Worm (Caenorhabditis elegans) whole organism, midembryonic: ENCODE data around the gene T16H12.2.

ENCODE experiments used
- T22C8.4 ChIP-seq: fragments of 200-800 bp; sonication (Bioruptor generic); IDR thresholded peaks from 2 replicates; pipeline ENCODE4 v1.3.6; 2022; ENCODE audit warnings: missing genetic modification characterization, missing compliant biosample characterization
- cog-1 ChIP-seq: sonication (generic microtip); optimal IDR thresholded peaks from 2 replicates; lab custom pipeline; 2016; ENCODE audit warnings: missing genetic modification characterization, missing compliant biosample characterization
- flt-1 ChIP-seq: fragments of 200-800 bp; sonication (Bioruptor generic); IDR thresholded peaks from 2 replicates; pipeline ENCODE4 v1.3.6; 2022; ENCODE audit warnings: missing genetic modification characterization, missing compliant biosample characterization
- klf-2 ChIP-seq: fragments of 200-800 bp; sonication (Bioruptor generic); conservative IDR thresholded peaks from 2 replicates; pipeline ENCODE4 v1.3.6; 2022; ENCODE audit warnings: missing genetic modification reagents, missing genetic modification characterization, missing compliant biosample characterization
- med-1 ChIP-seq: sonication (generic microtip); optimal IDR thresholded peaks from 2 replicates; lab custom pipeline; 2017; ENCODE audit warnings: missing genetic modification characterization, mild to moderate bottlenecking, missing compliant biosample characterization, antibody characterized with exemption, missing genetic modification reagents; ENCODE audit not compliant: insufficient read depth
- ref-1 ChIP-seq: fragments of 200-800 bp; sonication (Bioruptor generic); conservative IDR thresholded peaks from 2 replicates; pipeline ENCODE4 v1.3.6; 2022; ENCODE audit warnings: missing genetic modification reagents, missing genetic modification characterization, missing compliant biosample characterization
- tab-1 ChIP-seq: fragments of 200-800 bp; sonication (Bioruptor generic); IDR thresholded peaks from 2 replicates; pipeline ENCODE4 v1.3.6; 2022; ENCODE audit warnings: missing genetic modification characterization, missing compliant biosample characterization
- ztf-23 ChIP-seq: fragments of 200-800 bp; sonication (Bioruptor generic); IDR thresholded peaks from 2 replicates; pipeline ENCODE4 v1.3.6; 2022; ENCODE audit warnings: missing genetic modification reagents, missing genetic modification characterization, missing compliant biosample characterization
- ztf-29 ChIP-seq: fragments of 200-800 bp; sonication (Bioruptor generic); IDR thresholded peaks from 2 replicates; pipeline ENCODE4 v1.3.6; 2022; ENCODE audit warnings: missing genetic modification reagents, missing genetic modification characterization, missing compliant biosample characterization

T16H12.2 gene

ce11 chrIII:10114662-10115061 lies 28.6 kb downstream of the T16H12.2 start, which contains the start of the genes ZK1128.1 and mett-10:
TSS of gene ZK1128.1 (minus strand) at chrIII:10114760.
TSS of gene mett-10 (plus strand) at chrIII:10115036.
- TF ChIP-seq T22C8.4, result no peak
- TF ChIP-seq cog-1, result no peak
- no peak for TF ChIP-seq klf-2 (GFP tag; lab: Robert Waterston, UW)
- no peak for TF ChIP-seq flt-1 (GFP tag; lab: Robert Waterston, UW)
- TF ChIP-seq ztf-29 (GFP tag; lab: Robert Waterston, UW), result no peak
- TF ChIP-seq med-1, result no peak
- no peak for TF ChIP-seq tab-1
- TF ChIP-seq ztf-23, result no peak
- TF ChIP-seq ref-1 (GFP tag; lab: Robert Waterston, UW), result no peak

- TF ChIP-seq ztf-23, result no peak
- TF ChIP-seq flt-1 (GFP tag; lab: Robert Waterston, UW), result no peak
- no peak for TF ChIP-seq med-1
- TF ChIP-seq tab-1, result no peak
- TF ChIP-seq T22C8.4, result no peak
- TF ChIP-seq klf-2 (GFP tag; lab: Robert Waterston, UW), result no peak
- TF ChIP-seq cog-1, result no peak
- TF ChIP-seq ztf-29 (GFP tag; lab: Robert Waterston, UW), result no peak
- TF ChIP-seq ref-1 (GFP tag; lab: Robert Waterston, UW), result no peak
These were observed 32.7 kb downstream of the T16H12.2 start, which contains the start of gene ZK1128.3 for ce11 chrIII:10118818-10119217. TSS of gene ZK1128.3 (minus strand) at chrIII:10118918.

ce11 chrIII:10120076-10120831 lies 34.2 kb downstream of the T16H12.2 start, which contains the start of the genes gtf-2H3 and ham-3:
TSS of gene gtf-2H3 (minus strand) at chrIII:10120148.
TSS of gene ham-3 (plus strand) at chrIII:10120781.
- TF ChIP-seq T22C8.4, result peak; percentile 89
- TF ChIP-seq ztf-29 (GFP tag; lab: Robert Waterston, UW), result no peak

DNA sequence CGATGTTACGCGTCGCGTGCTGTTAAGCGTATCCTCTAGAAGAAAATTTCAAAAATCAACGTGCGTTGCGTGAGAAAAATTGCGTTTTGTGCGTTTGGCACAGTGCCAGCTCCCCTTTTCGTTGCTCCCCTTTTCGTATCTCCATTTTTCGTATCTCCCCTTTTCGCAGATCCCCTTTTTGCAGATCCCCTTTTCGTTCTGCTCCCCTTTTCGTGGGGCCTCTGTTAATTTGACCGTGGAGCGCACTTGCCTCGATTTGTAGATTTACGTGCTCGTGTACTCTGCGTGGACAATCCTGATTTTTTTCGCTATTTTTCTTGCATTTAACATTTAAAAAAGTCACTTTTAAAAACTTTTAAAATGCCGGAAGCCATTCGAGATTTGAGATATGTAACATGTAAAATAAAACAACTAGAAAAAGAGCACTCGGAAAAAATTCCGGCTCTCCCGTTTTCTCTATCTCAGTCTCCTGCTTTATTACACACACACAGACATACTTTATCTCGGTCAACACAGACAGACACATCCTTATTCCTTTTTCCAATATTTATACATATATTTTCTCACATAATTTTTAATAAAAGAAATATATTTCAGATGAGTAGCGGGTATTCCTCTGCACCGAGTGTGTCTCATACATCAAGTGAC lies 37.6 kb downstream of the T16H12.2 start, which contains the start of gene ttll-4:
Gene ttll-4 (plus strand): TSS at position 598 of the 648 bp plus-strand sequence.
- TF ChIP-seq flt-1 (GFP tag; lab: Robert Waterston, UW), result peak; percentile 89
- 0 out of 2 replicates have a peak, but pooled peaks have one; percentile 27 for TF ChIP-seq ztf-29 (GFP tag; lab: Robert Waterston, UW)
- peak; percentile 58; the same call in 1 of the 2 replicates for TF ChIP-seq tab-1
- TF ChIP-seq klf-2 (GFP tag; lab: Robert Waterston, UW), result peak; percentile 85
- no peak for TF ChIP-seq ref-1 (GFP tag; lab: Robert Waterston, UW)
- TF ChIP-seq med-1, result no peak
- peak; percentile 42 for TF ChIP-seq cog-1
- TF ChIP-seq T22C8.4, result peak; percentile 56; the same call in 1 of the 2 replicates
- peak; percentile 86 for TF ChIP-seq ztf-23

DNA sequence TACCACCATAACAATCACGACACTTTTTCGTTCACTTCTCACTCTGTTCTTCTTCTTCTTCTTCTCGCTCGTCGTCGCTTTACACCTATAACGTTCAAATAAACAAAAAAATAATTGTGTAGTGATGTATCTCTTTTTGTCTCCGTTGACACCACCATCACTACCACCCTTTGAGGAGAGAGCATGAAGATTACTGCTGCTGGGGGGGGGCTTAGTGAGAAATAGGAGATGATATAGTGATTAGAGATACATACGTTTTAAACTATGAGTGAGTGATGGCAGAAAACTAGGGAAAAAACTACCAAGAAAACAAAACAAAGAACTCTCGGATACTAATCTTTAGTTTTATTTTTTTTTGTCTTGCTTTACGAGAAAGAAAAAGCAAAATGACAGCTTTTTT lies 40.3 kb downstream of the T16H12.2 start:
- TF ChIP-seq tab-1 (no peak), ztf-29 (GFP tag; lab: Robert Waterston, UW) (no peak), ref-1 (GFP tag; lab: Robert Waterston, UW) (no peak), cog-1 (no peak), klf-2 (GFP tag; lab: Robert Waterston, UW) (no peak), ztf-23 (no peak), med-1 (no peak), T22C8.4 (no peak), flt-1 (GFP tag; lab: Robert Waterston, UW) (no peak)

DNA sequence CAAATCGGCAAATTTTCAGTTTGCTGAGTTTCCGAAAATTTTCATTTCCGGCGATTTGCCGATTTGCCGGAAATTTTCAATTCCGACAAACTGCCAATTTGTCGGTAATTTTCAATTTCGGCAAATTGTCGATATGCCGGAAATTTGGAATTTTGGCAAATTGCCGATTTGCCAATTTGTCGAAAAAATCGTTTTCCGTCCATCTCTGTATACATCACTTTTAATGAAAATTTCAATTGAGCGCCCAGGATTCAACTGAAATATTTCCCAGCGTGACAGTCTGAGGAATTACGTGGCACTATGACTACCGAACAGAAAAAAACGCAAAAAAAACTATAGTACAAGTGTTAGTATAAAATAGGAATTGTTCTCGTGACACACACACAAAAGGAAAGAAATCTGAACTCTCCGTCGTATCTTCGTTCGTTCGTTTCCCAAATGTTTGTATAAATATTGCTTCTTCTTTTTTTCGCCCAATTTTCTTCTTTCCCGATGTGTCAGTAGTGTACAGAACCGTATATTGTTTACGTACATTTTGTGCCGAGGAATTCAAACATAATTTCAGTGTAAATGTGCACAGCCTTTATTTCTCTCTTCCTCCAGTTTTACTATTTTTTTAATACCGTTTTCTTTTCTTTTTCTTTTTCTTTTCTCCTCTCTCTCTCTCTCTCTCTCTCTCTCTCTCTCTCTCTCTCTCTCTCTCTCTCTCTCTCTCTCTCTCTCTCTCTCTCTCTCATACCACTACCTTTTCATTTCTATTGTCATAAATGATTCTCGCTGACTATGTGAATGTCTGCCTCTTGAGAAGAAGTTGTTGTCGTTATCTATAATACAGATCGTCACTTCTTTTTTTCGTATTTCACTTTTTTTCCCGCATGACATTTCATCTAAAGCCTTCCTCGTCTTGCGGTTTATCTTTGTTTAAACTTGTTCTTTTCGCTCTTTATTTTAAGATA lies 46.7 kb downstream of the T16H12.2 start:
- TF ChIP-seq klf-2 (GFP tag; lab: Robert Waterston, UW), result no peak
- TF ChIP-seq ztf-23, result no peak
- TF ChIP-seq ztf-29 (GFP tag; lab: Robert Waterston, UW), result no peak
- no peak for TF ChIP-seq tab-1
- TF ChIP-seq ref-1 (GFP tag; lab: Robert Waterston, UW), result no peak
- TF ChIP-seq med-1, result no peak
- no peak for TF ChIP-seq T22C8.4
- no peak for TF ChIP-seq cog-1
- no peak for TF ChIP-seq flt-1 (GFP tag; lab: Robert Waterston, UW)

ce11 chrIII:10134517-10134916 lies 48.4 kb downstream of the T16H12.2 start:
- no peak for TF ChIP-seq tab-1
- no peak for TF ChIP-seq cog-1
- no peak for TF ChIP-seq ref-1 (GFP tag; lab: Robert Waterston, UW)
- TF ChIP-seq flt-1 (GFP tag; lab: Robert Waterston, UW), result no peak
- TF ChIP-seq klf-2 (GFP tag; lab: Robert Waterston, UW), result no peak
